Fruit fly (Drosophila melanogaster): ENCODE results near the gene Dref.

dm6 chr2L:9954119-9954518 lies 12.9 kb downstream of the Dref start, which contains the start of the genes CG13126 and CG4709:
- no peak for TF ChIP-seq CG8478 (optimal IDR thresholded peaks at IDR 0.05)
- no peak for TF ChIP-seq CTCF (optimal IDR thresholded peaks at IDR 0.05)

Measured in S2 (cell line).